Worm (Caenorhabditis elegans): ENCODE measurements around the gene alh-13.

DNA sequence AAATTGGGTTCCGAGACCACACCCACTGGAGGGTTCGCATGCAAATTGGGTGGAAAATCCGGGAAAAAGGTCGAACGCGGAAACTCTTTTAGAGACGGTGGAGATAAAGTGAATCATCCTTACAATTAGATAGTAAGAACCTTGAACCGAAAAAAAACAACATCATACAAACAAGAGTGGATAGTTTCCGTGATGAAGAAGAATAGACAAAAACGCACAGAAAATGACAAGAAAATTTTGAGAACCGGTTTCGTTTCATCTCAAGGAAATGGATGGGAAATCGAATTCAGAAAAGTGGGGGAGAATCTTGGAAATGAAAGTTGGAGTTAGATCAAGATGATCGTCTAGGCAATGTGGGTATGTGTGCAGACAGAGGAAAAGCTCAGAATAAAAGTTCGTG is 33.2 kb downstream of the alh-13 start:
- no peak for TF ChIP-seq ahr-1 (tag; optimal IDR thresholded peaks at IDR 0.05)
- TF ChIP-seq odd-2 (tag; optimal IDR thresholded peaks at IDR 0.05): no peak
- no peak for TF ChIP-seq madf-2 (tag; optimal IDR thresholded peaks at IDR 0.05)
- TF ChIP-seq rnt-1 (tag; optimal IDR thresholded peaks at IDR 0.05): no peak
- TF ChIP-seq pqm-1 (tag; optimal IDR thresholded peaks at IDR 0.05): no peak
- no peak for TF ChIP-seq dve-1 (tag; optimal IDR thresholded peaks at IDR 0.05)
- no peak for TF ChIP-seq unc-86 (tag; optimal IDR thresholded peaks at IDR 0.05)
